Worm (Caenorhabditis elegans): ENCODE results near the gene rpn-7.

ce11 chrIV:9367852-9368627, 51.6 kb downstream of the rpn-7 start:
- TF ChIP-seq tbx-37 (GFP tag; conservative IDR thresholded peaks at IDR 0.05), result no peak
- no peak for TF ChIP-seq F13C5.2 (tag; optimal IDR thresholded peaks at IDR 0.05)
- no peak for TF ChIP-seq hmg-4 (GFP tag; optimal IDR thresholded peaks at IDR 0.05)
- no peak for TF ChIP-seq ama-1 (optimal IDR thresholded peaks at IDR 0.05)
- TF ChIP-seq B0310.2 (tag; optimal IDR thresholded peaks at IDR 0.05), result no peak
- TF ChIP-seq flt-1 (GFP tag; IDR thresholded peaks at IDR 0.05), result no peak
- TF ChIP-seq ets-7 (tag; optimal IDR thresholded peaks at IDR 0.05), result no peak
- no peak for TF ChIP-seq sea-1 (GFP tag; conservative IDR thresholded peaks at IDR 0.05)
- no peak for TF ChIP-seq hmbx-1 (tag; optimal IDR thresholded peaks at IDR 0.05)

All from whole organism, early embryonic.